Worm (Caenorhabditis elegans) whole organism, early embryonic: ENCODE results near the gene nekl-3.

Experiments
- B0310.2 ChIP-seq: sonication (generic microtip); optimal IDR thresholded peaks from 2 replicates; lab custom pipeline; 2016; ENCODE audit warnings: mild to moderate bottlenecking, missing genetic modification characterization, missing compliant biosample characterization
- F13C5.2 ChIP-seq: sonication (generic microtip); optimal IDR thresholded peaks from 2 replicates; lab custom pipeline; 2017; ENCODE audit warnings: mild to moderate bottlenecking, missing genetic modification characterization, inconsistent platforms, missing compliant biosample characterization
- aly-1 ChIP-seq: sonication (generic microtip); optimal IDR thresholded peaks from 2 replicates; lab custom pipeline; 2016; ENCODE audit warnings: missing genetic modification characterization, missing compliant biosample characterization
- ama-1 ChIP-seq: fragments of 150-350 bp; optimal IDR thresholded peaks from 2 replicates; lab custom pipeline; 2014
- ceh-13 ChIP-seq: fragments of 200-800 bp; sonication (Bioruptor generic); optimal IDR thresholded peaks from 2 replicates; lab custom pipeline; 2018; ENCODE audit warnings: mild to moderate bottlenecking, missing genetic modification characterization, missing compliant biosample characterization
- ceh-36 ChIP-seq: sonication (generic microtip); optimal IDR thresholded peaks from 2 replicates; lab custom pipeline; 2016; ENCODE audit warnings: missing genetic modification characterization, inconsistent platforms, missing compliant biosample characterization
- ets-7 ChIP-seq: sonication (generic microtip); optimal IDR thresholded peaks from 2 replicates; lab custom pipeline; 2016; ENCODE audit warnings: missing genotype, missing genetic modification characterization, missing compliant biosample characterization
- flt-1 ChIP-seq: fragments of 200-800 bp; sonication (Bioruptor generic); IDR thresholded peaks from 2 replicates; pipeline ENCODE4 v1.3.6; 2022; ENCODE audit warnings: missing genetic modification characterization, missing compliant biosample characterization
- hmbx-1 ChIP-seq: sonication (generic microtip); optimal IDR thresholded peaks from 2 replicates; lab custom pipeline; 2016; ENCODE audit warnings: mild to moderate bottlenecking, missing genetic modification characterization, missing compliant biosample characterization
- hmg-4 ChIP-seq: fragments of 200-800 bp; sonication (Bioruptor generic); optimal IDR thresholded peaks from 2 replicates; lab custom pipeline; 2018; ENCODE audit warnings: mild to moderate bottlenecking, missing genetic modification characterization, missing compliant biosample characterization
- hnd-1 ChIP-seq: sonication (generic microtip); optimal IDR thresholded peaks from 2 replicates; lab custom pipeline; 2016; ENCODE audit warnings: missing genetic modification characterization, missing compliant biosample characterization
- pes-1 ChIP-seq: fragments of 200-800 bp; sonication (Bioruptor generic); IDR thresholded peaks from 2 replicates; pipeline ENCODE4 v1.3.6; 2022; ENCODE audit warnings: missing genetic modification reagents, missing genetic modification characterization, missing compliant biosample characterization
- scrt-1 ChIP-seq: fragments of 200-800 bp; sonication (Bioruptor generic); IDR thresholded peaks from 2 replicates; pipeline ENCODE4 v1.3.6; 2022; ENCODE audit warnings: missing genetic modification characterization, missing compliant biosample characterization
- sea-1 ChIP-seq: fragments of 200-800 bp; sonication (Bioruptor generic); conservative IDR thresholded peaks from 2 replicates; pipeline ENCODE4 v1.3.6; 2022; ENCODE audit warnings: missing genetic modification characterization, missing compliant biosample characterization
- tbx-11 ChIP-seq: fragments of 200-800 bp; sonication (Bioruptor generic); IDR thresholded peaks from 2 replicates; pipeline ENCODE4 v1.3.6; 2022; ENCODE audit warnings: missing genetic modification characterization, missing compliant biosample characterization
- tbx-37 ChIP-seq: fragments of 200-800 bp; sonication (Bioruptor generic); conservative IDR thresholded peaks from 2 replicates; pipeline ENCODE4 v1.3.6; 2022; ENCODE audit warnings: missing genetic modification reagents, missing genetic modification characterization, missing compliant biosample characterization
- tra-4 ChIP-seq: sonication (generic microtip); optimal IDR thresholded peaks from 2 replicates; lab custom pipeline; 2017; ENCODE audit warnings: missing genetic modification characterization, missing compliant biosample characterization

nekl-3 gene

DNA sequence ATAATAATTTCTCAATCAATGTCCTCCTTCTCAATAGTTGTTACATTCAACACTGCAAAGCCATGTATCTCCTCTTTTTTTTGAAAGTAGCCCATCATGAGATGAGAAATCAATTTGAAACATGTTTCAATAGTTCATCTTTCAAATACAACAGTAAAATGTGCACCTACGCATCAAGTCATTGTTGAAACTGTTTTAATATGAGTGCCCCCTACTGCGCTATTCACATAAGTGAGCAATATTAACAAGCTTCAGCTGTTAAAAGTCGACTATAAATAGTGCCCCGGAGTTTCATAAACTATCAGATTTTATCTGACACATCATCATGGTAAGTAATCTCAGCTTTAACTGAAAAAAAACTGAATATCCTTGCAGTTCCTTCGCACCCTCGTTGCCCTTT is 30.8 kb downstream of the nekl-3 start, which contains the start of the genes nspc-15 and F19H6.6:
Gene nspc-15 (plus strand): TSS at position 301 of the 400 bp plus-strand sequence.
Gene F19H6.6 (plus strand): TSS at position 384 of the 400 bp plus-strand sequence.
- no peak for TF ChIP-seq hnd-1 (tag; lab: Kevin White, UChicago)
- TF ChIP-seq B0310.2, result no peak
- no peak for TF ChIP-seq sea-1
- TF ChIP-seq hmbx-1 (tag; lab: Kevin White, UChicago), result no peak
- TF ChIP-seq tra-4 (tag; lab: Kevin White, UChicago), result no peak

DNA sequence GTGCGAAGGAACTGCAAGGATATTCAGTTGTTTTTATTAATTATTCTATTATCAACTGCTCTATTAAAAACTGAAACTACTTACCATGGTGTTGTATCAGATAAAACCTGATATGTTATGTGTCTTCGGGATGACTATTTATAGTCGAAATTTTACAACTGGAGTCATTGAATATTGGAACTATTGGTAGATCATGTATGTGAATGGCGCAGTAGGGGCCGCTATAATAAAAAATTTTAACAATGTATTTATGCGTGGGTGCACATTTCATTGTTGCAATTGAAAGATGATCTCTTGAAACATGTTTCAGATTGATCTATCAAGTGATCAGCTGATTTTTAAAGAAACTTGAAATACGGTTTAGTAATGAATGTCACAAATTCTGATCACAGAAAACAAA is 32.3 kb downstream of the nekl-3 start, which contains the start of gene nspc-14:
Gene nspc-14 (minus strand): TSS at position 101 of the 400 bp plus-strand sequence.
- TF ChIP-seq ceh-36 (tag; lab: Kevin White, UChicago) (no peak), F13C5.2 (no peak), ets-7 (tag; lab: Kevin White, UChicago) (no peak), ama-1 (lab: Kevin White, UChicago) (no peak), aly-1 (tag; lab: Kevin White, UChicago) (no peak), hmbx-1 (tag; lab: Kevin White, UChicago) (no peak), pes-1 (GFP tag; lab: Robert Waterston, UW) (no peak), B0310.2 (no peak), tbx-37 (GFP tag; lab: Robert Waterston, UW) (no peak), scrt-1 (GFP tag; lab: Robert Waterston, UW) (no peak), sea-1 (no peak), ceh-13 (GFP tag; lab: Kevin White, UChicago) (no peak)

DNA sequence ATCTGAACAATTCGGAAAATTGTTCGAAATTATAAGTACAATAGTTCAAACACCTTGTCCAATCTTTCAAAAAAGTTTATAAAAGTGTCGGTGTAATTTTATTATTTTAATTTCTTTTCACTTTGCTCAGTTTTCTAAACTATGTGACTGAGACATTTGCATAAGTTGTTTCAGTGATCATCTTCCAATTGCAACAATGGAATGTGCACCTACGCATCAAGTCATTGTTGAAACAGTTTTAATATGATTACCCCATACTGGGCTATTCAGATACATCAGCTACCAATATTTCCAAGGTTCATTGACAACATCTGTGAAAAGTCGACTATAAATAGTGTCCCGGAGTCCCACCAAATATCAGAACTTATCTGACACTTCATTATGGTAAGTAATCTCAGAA is 34.2 kb downstream of the nekl-3 start, which contains the start of gene nspc-13:
Gene nspc-13 (plus strand): TSS at position 301 of the 400 bp plus-strand sequence.
- TF ChIP-seq hmg-4, result no peak
- TF ChIP-seq flt-1 (GFP tag; lab: Robert Waterston, UW), result no peak
- TF ChIP-seq ceh-36 (tag; lab: Kevin White, UChicago), result no peak
- TF ChIP-seq hmbx-1 (tag; lab: Kevin White, UChicago), result no peak
- TF ChIP-seq pes-1 (GFP tag; lab: Robert Waterston, UW), result no peak
- no peak for TF ChIP-seq tbx-11 (GFP tag; lab: Robert Waterston, UW)
- TF ChIP-seq B0310.2, result no peak
- no peak for TF ChIP-seq ama-1 (lab: Kevin White, UChicago)
- no peak for TF ChIP-seq ceh-13 (GFP tag; lab: Kevin White, UChicago)
- no peak for TF ChIP-seq F13C5.2
- TF ChIP-seq tbx-37 (GFP tag; lab: Robert Waterston, UW), result no peak
- TF ChIP-seq hnd-1 (tag; lab: Kevin White, UChicago), result no peak
- no peak for TF ChIP-seq scrt-1 (GFP tag; lab: Robert Waterston, UW)
- TF ChIP-seq sea-1, result no peak
- TF ChIP-seq tra-4 (tag; lab: Kevin White, UChicago), result no peak
- TF ChIP-seq ets-7 (tag; lab: Kevin White, UChicago), result no peak
- TF ChIP-seq aly-1 (tag; lab: Kevin White, UChicago), result no peak

DNA sequence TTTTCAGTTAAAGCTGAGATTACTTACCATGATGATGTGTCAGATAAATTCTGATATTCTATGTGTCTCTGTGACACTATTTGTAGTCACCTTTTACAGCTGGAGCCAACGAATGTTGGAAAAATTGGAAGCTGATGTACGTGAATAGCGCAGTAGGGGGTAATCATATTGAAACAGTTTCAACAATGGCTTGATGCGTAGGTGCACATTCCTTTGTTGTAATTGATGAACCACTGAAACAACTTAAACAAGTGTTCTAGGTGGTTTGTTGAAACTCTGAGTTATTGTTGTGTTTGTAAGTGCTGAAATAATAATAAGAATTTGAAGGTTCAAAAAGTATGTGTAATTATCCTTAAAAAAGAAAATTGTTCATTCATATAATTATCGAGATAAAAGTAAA is 34.7 kb downstream of the nekl-3 start, which contains the start of gene nspc-12:
Gene nspc-12 (minus strand): TSS at position 101 of the 400 bp plus-strand sequence.
- TF ChIP-seq pes-1 (GFP tag; lab: Robert Waterston, UW), result no peak
- no peak for TF ChIP-seq ets-7 (tag; lab: Kevin White, UChicago)
- no peak for TF ChIP-seq tbx-11 (GFP tag; lab: Robert Waterston, UW)
- TF ChIP-seq ama-1 (lab: Kevin White, UChicago), result no peak
- TF ChIP-seq tra-4 (tag; lab: Kevin White, UChicago), result no peak
- no peak for TF ChIP-seq F13C5.2
- TF ChIP-seq flt-1 (GFP tag; lab: Robert Waterston, UW), result no peak
- no peak for TF ChIP-seq hnd-1 (tag; lab: Kevin White, UChicago)

DNA sequence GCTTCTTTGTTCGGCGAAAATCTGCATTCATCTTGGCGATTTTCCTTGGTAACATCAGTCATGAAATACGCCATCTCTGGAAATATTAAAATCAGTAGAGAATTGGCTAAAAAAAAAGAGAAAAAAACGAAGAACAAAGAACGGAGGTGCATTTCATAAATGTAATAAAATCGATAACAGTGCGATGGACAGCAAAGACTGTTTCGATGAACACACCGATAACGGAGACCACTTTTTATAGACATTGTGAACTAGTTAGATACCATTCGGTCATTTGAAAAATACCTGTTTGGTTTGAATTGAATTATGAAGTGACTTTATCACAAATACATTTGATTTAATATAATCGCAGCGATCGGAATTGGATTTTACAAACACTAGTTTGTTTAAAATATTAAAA is 38.4 kb downstream of the nekl-3 start, which contains the start of gene F42F12.4:
Gene F42F12.4 (minus strand): TSS at position 76 of the 400 bp plus-strand sequence.
- TF ChIP-seq ceh-13 (GFP tag; lab: Kevin White, UChicago) (no peak), tbx-37 (GFP tag; lab: Robert Waterston, UW) (no peak), F13C5.2 (no peak), hmbx-1 (tag; lab: Kevin White, UChicago) (no peak), sea-1 (no peak), flt-1 (GFP tag; lab: Robert Waterston, UW) (no peak), tbx-11 (GFP tag; lab: Robert Waterston, UW) (no peak), aly-1 (tag; lab: Kevin White, UChicago) (no peak), tra-4 (tag; lab: Kevin White, UChicago) (no peak)

DNA sequence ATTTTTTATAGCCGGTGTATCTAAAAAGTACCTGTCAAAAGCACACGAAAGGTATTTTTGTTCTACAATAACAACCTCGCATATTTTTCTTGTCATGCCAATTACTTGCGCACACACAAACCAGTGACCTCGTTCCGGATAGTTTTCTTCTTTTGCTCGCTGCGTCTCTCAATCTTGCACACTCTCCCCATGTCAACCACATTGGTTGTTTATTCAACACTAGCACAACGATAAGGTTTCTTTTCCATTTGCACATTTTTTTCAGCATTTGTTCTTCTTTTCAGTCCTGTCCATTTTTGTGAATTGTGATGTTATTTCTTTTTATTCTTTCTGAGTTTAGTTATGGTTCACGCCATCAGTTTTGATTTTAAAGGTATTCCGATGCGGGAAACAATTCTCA is 41.1 kb downstream of the nekl-3 start, which contains the start of gene F42F12.3:
Gene F42F12.3 (plus strand): TSS at position 372 of the 400 bp plus-strand sequence.
- TF ChIP-seq hmbx-1 (tag; lab: Kevin White, UChicago), result no peak
- TF ChIP-seq sea-1, result no peak
- no peak for TF ChIP-seq tbx-11 (GFP tag; lab: Robert Waterston, UW)
- no peak for TF ChIP-seq tbx-37 (GFP tag; lab: Robert Waterston, UW)
- TF ChIP-seq hnd-1 (tag; lab: Kevin White, UChicago), result no peak
- TF ChIP-seq ama-1 (lab: Kevin White, UChicago), result no peak
- TF ChIP-seq aly-1 (tag; lab: Kevin White, UChicago), result no peak
- no peak for TF ChIP-seq ceh-13 (GFP tag; lab: Kevin White, UChicago)
- no peak for TF ChIP-seq B0310.2
- TF ChIP-seq tra-4 (tag; lab: Kevin White, UChicago), result no peak
- TF ChIP-seq ceh-36 (tag; lab: Kevin White, UChicago), result no peak
- TF ChIP-seq hmg-4, result no peak
- no peak for TF ChIP-seq flt-1 (GFP tag; lab: Robert Waterston, UW)
- TF ChIP-seq F13C5.2, result no peak
- TF ChIP-seq scrt-1 (GFP tag; lab: Robert Waterston, UW), result no peak
- no peak for TF ChIP-seq pes-1 (GFP tag; lab: Robert Waterston, UW)

DNA sequence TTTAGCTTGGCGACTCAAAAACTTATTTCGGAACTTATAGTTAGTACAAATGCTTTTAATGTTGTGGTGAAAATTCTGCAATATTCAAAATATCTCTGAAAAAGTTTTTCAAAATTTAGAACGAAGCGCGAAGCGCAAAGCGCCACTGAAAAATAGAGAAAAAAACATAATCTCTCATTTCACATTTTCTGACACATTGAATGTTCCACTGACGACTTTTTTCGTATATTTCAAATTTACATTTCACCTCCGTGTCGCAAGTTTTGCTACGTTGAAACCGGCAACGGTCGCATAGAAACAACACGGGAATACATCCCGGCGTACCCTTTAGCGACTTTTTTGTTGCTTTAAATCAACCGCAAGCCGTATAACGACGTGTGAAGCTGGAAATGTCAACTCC is 43.0 kb downstream of the nekl-3 start, which contains the start of gene F42F12.14:
Gene F42F12.14 (plus strand): TSS at position 301 of the 400 bp plus-strand sequence.
- TF ChIP-seq tbx-37 (GFP tag; lab: Robert Waterston, UW) (no peak), flt-1 (GFP tag; lab: Robert Waterston, UW) (no peak), hnd-1 (tag; lab: Kevin White, UChicago) (no peak), ets-7 (tag; lab: Kevin White, UChicago) (no peak)
